Fruit fly (Drosophila melanogaster): ENCODE data around the gene Rb97D.

Gene Rb97D

dm6 chr3R:26875544-26876027, at the start of gene Rb97D:
Rb97D (minus strand) TSS chr3R:26875742.
- peak; percentile 30 for TF ChIP-seq CG9948 (tag; optimal IDR thresholded peaks at IDR 0.05)
- TF ChIP-seq Pif1A (GFP tag; optimal IDR thresholded peaks at IDR 0.05) = no peak
- TF ChIP-seq CG14655 (GFP tag; optimal IDR thresholded peaks at IDR 0.05) = no peak
- TF ChIP-seq CG10348 (GFP tag; IDR thresholded peaks at IDR 0.05) = no peak
- peak; percentile 34 for TF ChIP-seq CG17806 (tag; optimal IDR thresholded peaks at IDR 0.05)
- TF ChIP-seq rn (GFP tag; IDR thresholded peaks at IDR 0.05) = no peak
- peak; percentile 53 for TF ChIP-seq CG8159 (tag; optimal IDR thresholded peaks at IDR 0.05)
- peak; percentile 60 for TF ChIP-seq CG15710 (tag; optimal IDR thresholded peaks at IDR 0.05)
- TF ChIP-seq fd96Ca (GFP tag; IDR thresholded peaks at IDR 0.05) = peak; percentile 72; the same call in 2 of the 3 replicates
- peak; percentile 84; the same call in 2 of the 3 replicates for TF ChIP-seq CG4496 (GFP tag; IDR thresholded peaks at IDR 0.05)
- peak; percentile 33 for TF ChIP-seq CG34367 (tag; optimal IDR thresholded peaks at IDR 0.05)
- no peak for TF ChIP-seq Pif1B (GFP tag; optimal IDR thresholded peaks at IDR 0.05)
- TF ChIP-seq Ets98B (GFP tag; IDR thresholded peaks at IDR 0.05) = peak; percentile 63
- peak; percentile 52 for TF ChIP-seq CG8301 (tag; optimal IDR thresholded peaks at IDR 0.05)
- TF ChIP-seq Snoo (tag; optimal IDR thresholded peaks at IDR 0.05) = peak; percentile 59
- TF ChIP-seq CG12605 (GFP tag; IDR thresholded peaks at IDR 0.05) = peak; percentile 37; the same call in 1 of the 2 replicates
- no peak for TF ChIP-seq gl (tag; optimal IDR thresholded peaks at IDR 0.05)
- no peak for TF ChIP-seq EcR (GFP tag; optimal IDR thresholded peaks at IDR 0.05)
- TF ChIP-seq CG32121 (GFP tag; IDR thresholded peaks at IDR 0.05) = peak; percentile 38; the same call in 1 of the 2 replicates
- no peak for TF ChIP-seq CG13204 (GFP tag; optimal IDR thresholded peaks at IDR 0.05)
- no peak for TF ChIP-seq D1 (tag; optimal IDR thresholded peaks at IDR 0.05)

dm6 chr3R:26923830-26924333, 48.3 kb upstream of the Rb97D start:
- peak; percentile 30 for TF ChIP-seq CG14655 (GFP tag; optimal IDR thresholded peaks at IDR 0.05)
- TF ChIP-seq Snoo (tag; optimal IDR thresholded peaks at IDR 0.05) = peak; percentile 18
- TF ChIP-seq Pif1A (GFP tag; optimal IDR thresholded peaks at IDR 0.05) = peak; percentile 11
- TF ChIP-seq EcR (GFP tag; optimal IDR thresholded peaks at IDR 0.05) = no peak

- TF ChIP-seq CG10348 (GFP tag; IDR thresholded peaks at IDR 0.05) = no peak
- no peak for TF ChIP-seq CG15710 (tag; optimal IDR thresholded peaks at IDR 0.05)
- TF ChIP-seq CG14655 (GFP tag; optimal IDR thresholded peaks at IDR 0.05) = no peak
- no peak for TF ChIP-seq CG12605 (GFP tag; IDR thresholded peaks at IDR 0.05)
- no peak for TF ChIP-seq CG8301 (tag; optimal IDR thresholded peaks at IDR 0.05)
These were observed 43.3 kb upstream of the Rb97D start for dm6 chr3R:26918857-26919256.

- peak; percentile 16 for TF ChIP-seq Snoo (tag; optimal IDR thresholded peaks at IDR 0.05)
- peak; percentile 36 for TF ChIP-seq CG9948 (tag; optimal IDR thresholded peaks at IDR 0.05)
- peak; percentile 73 for TF ChIP-seq CG12605 (GFP tag; IDR thresholded peaks at IDR 0.05)
- TF ChIP-seq fd96Ca (GFP tag; IDR thresholded peaks at IDR 0.05) = no peak
- no peak for TF ChIP-seq CG34367 (tag; optimal IDR thresholded peaks at IDR 0.05)
- peak; percentile 86 for TF ChIP-seq Ets98B (GFP tag; IDR thresholded peaks at IDR 0.05)
- no peak for TF ChIP-seq CG15710 (tag; optimal IDR thresholded peaks at IDR 0.05)
- TF ChIP-seq CG32121 (GFP tag; IDR thresholded peaks at IDR 0.05) = peak; percentile 59; the same call in 1 of the 2 replicates
- TF ChIP-seq CG4496 (GFP tag; IDR thresholded peaks at IDR 0.05) = peak; percentile 78
- TF ChIP-seq rn (GFP tag; IDR thresholded peaks at IDR 0.05) = no peak
- peak; percentile 9 for TF ChIP-seq gl (tag; optimal IDR thresholded peaks at IDR 0.05)
- TF ChIP-seq CG13204 (GFP tag; optimal IDR thresholded peaks at IDR 0.05) = peak; percentile 57
- TF ChIP-seq CG8301 (tag; optimal IDR thresholded peaks at IDR 0.05) = peak; percentile 58
- TF ChIP-seq D1 (tag; optimal IDR thresholded peaks at IDR 0.05) = peak; percentile 61
- TF ChIP-seq Pif1A (GFP tag; optimal IDR thresholded peaks at IDR 0.05) = no peak
- no peak for TF ChIP-seq CG14655 (GFP tag; optimal IDR thresholded peaks at IDR 0.05)
- TF ChIP-seq CG8159 (tag; optimal IDR thresholded peaks at IDR 0.05) = peak; percentile 31
- peak; percentile 52 for TF ChIP-seq CG17806 (tag; optimal IDR thresholded peaks at IDR 0.05)
- peak; percentile 23 for TF ChIP-seq Pif1B (GFP tag; optimal IDR thresholded peaks at IDR 0.05)
These were observed 40.0 kb upstream of the Rb97D start, which contains the start of gene CG46339 for dm6 chr3R:26915463-26915925. CG46339 (plus strand) TSS chr3R:26915761.

- TF ChIP-seq Pif1A (GFP tag; optimal IDR thresholded peaks at IDR 0.05) = no peak
- TF ChIP-seq CG12605 (GFP tag; IDR thresholded peaks at IDR 0.05) = 0 out of 2 replicates have a peak, but pooled peaks have one; percentile 25
These were observed 37.1 kb upstream of the Rb97D start, which contains the start of gene Ets97D for dm6 chr3R:26912615-26913014. Ets97D (minus strand) TSS chr3R:26912886.

dm6 chr3R:26908750-26909149, 33.2 kb upstream of the Rb97D start:
- TF ChIP-seq Snoo (tag; optimal IDR thresholded peaks at IDR 0.05) = no peak
- no peak for TF ChIP-seq CG14655 (GFP tag; optimal IDR thresholded peaks at IDR 0.05)
- TF ChIP-seq CG15710 (tag; optimal IDR thresholded peaks at IDR 0.05) = no peak
- no peak for TF ChIP-seq CG8301 (tag; optimal IDR thresholded peaks at IDR 0.05)
- no peak for TF ChIP-seq D1 (tag; optimal IDR thresholded peaks at IDR 0.05)
- no peak for TF ChIP-seq Ets98B (GFP tag; IDR thresholded peaks at IDR 0.05)
- no peak for TF ChIP-seq gl (tag; optimal IDR thresholded peaks at IDR 0.05)
- no peak for TF ChIP-seq CG13204 (GFP tag; optimal IDR thresholded peaks at IDR 0.05)
- TF ChIP-seq CG9948 (tag; optimal IDR thresholded peaks at IDR 0.05) = no peak
- no peak for TF ChIP-seq CG34367 (tag; optimal IDR thresholded peaks at IDR 0.05)
- no peak for TF ChIP-seq CG17806 (tag; optimal IDR thresholded peaks at IDR 0.05)

All from whole organism, pupa.